Fruit fly (Drosophila melanogaster) whole organism, prepupa: ENCODE results near the gene CG9641.

Experiments
- CG1621 ChIP-seq: fragments of 200-800 bp; sonication (Bioruptor generic); optimal IDR thresholded peaks from 3 replicates; lab custom pipeline; 2018; ENCODE audit warnings: missing biosample characterization, mild to moderate bottlenecking, missing genetic modification characterization
- CG16779 ChIP-seq: fragments of 200-800 bp; sonication (Bioruptor generic); optimal IDR thresholded peaks from 3 replicates; lab custom pipeline; 2017; ENCODE audit warnings: missing biosample characterization, mild to moderate bottlenecking, missing genetic modification characterization
- CG6163 ChIP-seq: fragments of 200-800 bp; sonication (Bioruptor generic); IDR thresholded peaks from 3 replicates; pipeline ENCODE4 v1.3.6; 2022; ENCODE audit warnings: missing biosample characterization, missing genetic modification characterization
- Smox ChIP-seq: fragments of 200-800 bp; sonication (Bioruptor generic); optimal IDR thresholded peaks from 3 replicates; lab custom pipeline; 2016; ENCODE audit warnings: missing biosample characterization, missing genetic modification characterization
- spab ChIP-seq: fragments of 200-800 bp; sonication (Bioruptor generic); optimal IDR thresholded peaks from 2 replicates; lab custom pipeline; 2017; ENCODE audit warnings: missing biosample characterization, mild to moderate bottlenecking, missing genetic modification characterization, missing genetic modification reagents

- TF ChIP-seq CG16779 (tag; lab: Kevin White, UChicago) (peak; percentile 71), spab (GFP tag; lab: Kevin White, UChicago) (peak; percentile 75), CG1621 (tag; lab: Kevin White, UChicago) (peak; percentile 81), CG6163 (GFP tag; lab: Robert Waterston, UW) (peak; percentile 59; the same call in 1 of the 3 replicates), Smox (peak; percentile 3)
Measured at dm6 chr2L:2931555-2932131, 45.0 kb downstream of the CG9641 start.
